Worm (Caenorhabditis elegans): ENCODE measurements around the gene C03H5.6.

DNA sequence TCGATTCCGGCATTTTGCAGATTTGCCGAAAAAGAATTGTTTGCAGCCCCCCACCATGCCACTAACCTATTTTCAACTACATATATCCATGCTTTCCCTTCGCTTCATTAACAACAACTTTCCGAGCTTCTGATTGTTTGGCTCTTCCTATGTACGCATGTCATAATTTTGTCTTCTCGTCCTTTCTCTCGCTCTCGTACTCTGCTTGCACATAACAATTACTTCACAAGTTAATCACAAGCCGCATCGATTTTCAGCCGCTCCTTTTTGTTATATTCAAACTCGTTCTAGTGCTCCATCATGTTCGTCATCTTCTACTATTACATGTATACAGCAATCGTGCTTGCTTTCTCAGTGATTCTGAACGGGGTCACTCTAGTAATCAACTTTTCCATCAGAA is 20.9 kb downstream of the C03H5.6 start, which contains the start of gene C03H5.9:
- TF ChIP-seq unc-39 (tag; optimal IDR thresholded peaks at IDR 0.05) (no peak), ceh-82 (tag; optimal IDR thresholded peaks at IDR 0.05) (no peak), nhr-28 (tag; optimal IDR thresholded peaks at IDR 0.05) (no peak), nhr-23 (tag; optimal IDR thresholded peaks at IDR 0.05) (no peak), elt-1 (tag; optimal IDR thresholded peaks at IDR 0.05) (no peak), ztf-11 (tag; optimal IDR thresholded peaks at IDR 0.05) (no peak), nhr-77 (tag; optimal IDR thresholded peaks at IDR 0.05) (no peak), elt-2 (tag; optimal IDR thresholded peaks at IDR 0.05) (no peak)

All from whole organism, L3 larva.